Worm (Caenorhabditis elegans): ENCODE measurements around the gene R07E5.5.

R07E5.5 gene

ce11 chrIII:4380835-4381234, 16.4 kb upstream of the R07E5.5 start (continued):
- no peak for TF ChIP-seq lin-39 (tag; optimal IDR thresholded peaks at IDR 0.05)
- peak in 1 of 2 experiments; percentile 48 for TF ChIP-seq lin-35 (GFP tag; optimal IDR thresholded peaks at IDR 0.05)
- TF ChIP-seq aly-2 (tag; optimal IDR thresholded peaks at IDR 0.05): no peak
- no peak for TF ChIP-seq lin-14 (GFP tag; optimal IDR thresholded peaks at IDR 0.05)
- no peak for TF ChIP-seq skn-1 (tag; optimal IDR thresholded peaks at IDR 0.05)
- no peak for TF ChIP-seq ztf-11 (tag; optimal IDR thresholded peaks at IDR 0.05)
- TF ChIP-seq ceh-63 (GFP tag; optimal IDR thresholded peaks at IDR 0.05): no peak
- TF ChIP-seq egl-27 (tag; optimal IDR thresholded peaks at IDR 0.05): no peak
- no peak for TF ChIP-seq egl-13 (tag; optimal IDR thresholded peaks at IDR 0.05)
- no peak for TF ChIP-seq unc-30 (tag; optimal IDR thresholded peaks at IDR 0.05)
- no peak for TF ChIP-seq dsc-1 (tag; optimal IDR thresholded peaks at IDR 0.05)
- no peak for TF ChIP-seq blmp-1 (tag; optimal IDR thresholded peaks at IDR 0.05)
- TF ChIP-seq Y116A8C.19 (tag; optimal IDR thresholded peaks at IDR 0.05; ENCODE audit: borderline replicate concordance): no peak
- no peak for TF ChIP-seq jun-1 (tag; optimal IDR thresholded peaks at IDR 0.05)
- TF ChIP-seq nhr-47 (tag; optimal IDR thresholded peaks at IDR 0.05): no peak
- peak in 1 of 3 experiments; percentile 43 for TF ChIP-seq dpl-1 (GFP tag; optimal IDR thresholded peaks at IDR 0.05)
- TF ChIP-seq rnt-1 (tag; optimal IDR thresholded peaks at IDR 0.05): peak; percentile 42
- no peak for TF ChIP-seq pqm-1 (tag; optimal IDR thresholded peaks at IDR 0.05)
- TF ChIP-seq nhr-76 (tag; optimal IDR thresholded peaks at IDR 0.05): no peak
- TF ChIP-seq grh-1 (GFP tag; IDR thresholded peaks at IDR 0.05): no peak
- TF ChIP-seq alr-1 (tag; optimal IDR thresholded peaks at IDR 0.05; ENCODE audit: borderline replicate concordance): no peak
- no peak for TF ChIP-seq unc-98 (GFP tag; IDR thresholded peaks at IDR 0.05)

DNA sequence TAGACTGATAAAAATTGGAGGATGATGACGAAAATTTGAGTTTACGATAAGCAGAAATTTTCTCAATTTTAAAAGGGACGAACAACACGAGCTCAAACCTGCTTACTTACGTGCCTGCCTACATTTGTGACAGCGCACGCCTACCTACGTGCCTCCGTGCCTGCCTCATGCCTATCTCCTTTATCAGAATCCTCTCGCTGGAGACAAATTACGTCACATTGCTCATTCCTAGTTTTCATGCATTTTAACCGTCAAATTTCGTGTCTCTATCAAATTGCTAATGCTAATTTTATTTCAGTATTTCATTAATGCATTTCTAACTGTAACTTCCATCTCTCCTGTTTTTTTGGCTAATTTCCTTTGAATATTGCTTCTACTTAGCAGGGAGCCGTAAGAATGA, 15.9 kb upstream of the R07E5.5 start, which contains the start of gene pals-27:
pals-27 (plus strand) TSS at position 301 of the 400 bp plus-strand sequence.
- TF ChIP-seq vab-15 (tag; optimal IDR thresholded peaks at IDR 0.05) (no peak), zip-4 (GFP tag; optimal IDR thresholded peaks at IDR 0.05) (no peak), unc-130 (tag; optimal IDR thresholded peaks at IDR 0.05) (no peak), lin-35 (GFP tag; optimal IDR thresholded peaks at IDR 0.05) (no peak), nhr-85 (tag) (no peak), mab-9 (GFP tag; IDR thresholded peaks at IDR 0.05) (no peak), lin-14 (GFP tag; optimal IDR thresholded peaks at IDR 0.05) (no peak), fos-1 (tag; optimal IDR thresholded peaks at IDR 0.05) (no peak), nhr-76 (tag; optimal IDR thresholded peaks at IDR 0.05) (no peak), fkh-10 (GFP tag; optimal IDR thresholded peaks at IDR 0.05) (no peak), nhr-71 (tag; optimal IDR thresholded peaks at IDR 0.05) (no peak), sptf-1 (tag; optimal IDR thresholded peaks at IDR 0.05) (no peak), snpc-4 (tag; optimal IDR thresholded peaks at IDR 0.05) (no peak), lin-15B (tag; optimal IDR thresholded peaks at IDR 0.05) (no peak), efl-3 (GFP tag; optimal IDR thresholded peaks at IDR 0.05) (no peak), sox-4 (tag; optimal IDR thresholded peaks at IDR 0.05) (no peak), unc-62 (GFP tag; optimal IDR thresholded peaks at IDR 0.05) (no peak), nhr-237 (tag; optimal IDR thresholded peaks at IDR 0.05) (no peak)

DNA sequence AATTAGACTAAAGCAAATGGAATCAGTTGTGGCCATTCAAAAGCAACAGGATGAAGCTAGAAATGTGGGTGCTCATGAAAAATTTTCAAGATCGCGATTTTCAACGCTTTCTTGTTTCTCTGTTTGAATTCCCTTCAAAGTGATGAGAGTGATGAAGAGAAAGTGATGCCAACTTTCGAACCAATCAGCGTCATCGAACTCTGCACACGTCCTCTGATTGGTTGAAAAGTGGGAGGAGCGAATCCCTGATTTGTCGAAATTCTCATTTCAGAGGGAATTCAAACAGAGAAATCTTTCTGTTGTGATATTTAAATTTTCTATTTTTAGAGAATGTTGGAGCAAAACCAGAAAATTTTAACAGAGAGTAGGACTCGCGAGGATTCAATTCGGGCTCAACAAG, 15.1 kb upstream of the R07E5.5 start:
- no peak for TF ChIP-seq aha-1 (tag; optimal IDR thresholded peaks at IDR 0.05)
- no peak for TF ChIP-seq efl-1 (optimal IDR thresholded peaks at IDR 0.05)
- TF ChIP-seq efl-1 (GFP tag; optimal IDR thresholded peaks at IDR 0.05 in 1 of 2): peak in 1 of 2 experiments; percentile 36

DNA sequence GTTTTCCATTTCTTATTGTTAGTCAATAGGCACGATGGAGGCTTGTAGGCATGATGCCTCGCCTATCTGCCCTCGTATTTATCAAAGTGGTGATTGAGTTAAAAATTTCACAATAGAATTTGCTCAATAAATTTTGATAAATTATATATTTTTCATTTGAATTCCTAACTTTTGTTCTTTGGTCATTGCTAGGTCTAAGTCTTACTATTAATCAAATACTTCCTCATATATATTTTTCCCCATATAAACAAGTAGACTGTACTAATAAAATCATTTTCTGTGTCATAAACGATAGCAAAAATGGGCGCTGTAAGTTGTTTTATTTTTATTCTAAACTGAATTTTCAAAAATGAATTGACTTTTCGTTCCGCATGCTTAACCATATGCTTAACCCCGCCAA, 12.7 kb upstream of the R07E5.5 start, which contains the start of gene pals-28:
pals-28 (plus strand) TSS at position 301 of the 400 bp plus-strand sequence.
- TF ChIP-seq lin-14 (GFP tag; optimal IDR thresholded peaks at IDR 0.05) (no peak), mdl-1 (tag; optimal IDR thresholded peaks at IDR 0.05) (no peak), efl-1 (optimal IDR thresholded peaks at IDR 0.05) (no peak), efl-1 (GFP tag; optimal IDR thresholded peaks at IDR 0.05 in 1 of 2) (no peak), mab-9 (GFP tag; IDR thresholded peaks at IDR 0.05) (no peak), skn-1 (tag; optimal IDR thresholded peaks at IDR 0.05) (no peak)

All from whole organism, L1 larva.